Worm (Caenorhabditis elegans) whole organism, young adult: ENCODE measurements around the gene idpp-3.

Experiments used
- F49E8.2 ChIP-seq: sonication (generic microtip); optimal IDR thresholded peaks from 3 replicates; lab custom pipeline; 2017; ENCODE audit warnings: missing genetic modification characterization, mild to moderate bottlenecking, missing compliant biosample characterization, antibody characterized with exemption, moderate library complexity; ENCODE audit not compliant: insufficient read depth
- aptf-3 ChIP-seq: fragments of 200-800 bp; sonication (Bioruptor generic); IDR thresholded peaks from 2 replicates; pipeline ENCODE4 v1.3.6; 2022; ENCODE audit warnings: missing genetic modification characterization, missing compliant biosample characterization
- attf-5 ChIP-seq: fragments of 200-800 bp; sonication (Bioruptor generic); optimal IDR thresholded peaks from 2 replicates; lab custom pipeline; 2018; ENCODE audit warnings: mild to moderate bottlenecking, missing genetic modification characterization, missing compliant biosample characterization
- dpl-1 ChIP-seq: fragments of 150-350 bp; optimal IDR thresholded peaks from 2 replicates; lab custom pipeline; 2014; ENCODE audit warnings: missing biosample characterization, missing genetic modification reagents, missing genetic modification characterization
- fkh-3 ChIP-seq: sonication (generic microtip); optimal IDR thresholded peaks from 2 replicates; lab custom pipeline; 2016; ENCODE audit warnings: mild to moderate bottlenecking, missing genetic modification characterization, missing compliant biosample characterization
- lin-35 ChIP-seq, 3 experiments: fragments of 150-350 bp in 2 of 3; sonication (generic microtip) in 1 of 3; optimal IDR thresholded peaks; 2 replicates each; lab custom pipeline; 2014 to 2018; ENCODE audit warnings: missing biosample characterization in 3 of 3, missing genetic modification characterization in 3 of 3, missing genetic modification reagents in 3 of 3
- nhr-90 ChIP-seq: sonication (generic microtip); optimal IDR thresholded peaks from 2 replicates; lab custom pipeline; 2016; ENCODE audit warnings: missing genotype, mild to moderate bottlenecking, missing genetic modification characterization, missing compliant biosample characterization
- snpc-4 ChIP-seq, 5 experiments: fragments of 150-350 bp in 1 of 5; sonication (generic microtip) in 4 of 5; optimal IDR thresholded peaks; 2 replicates each; lab custom pipeline; 2014 to 2018; ENCODE audit warnings: missing genetic modification characterization in 5 of 5, missing biosample characterization in 3 of 5, antibody characterized with exemption in 2 of 5, mild to moderate bottlenecking in 2 of 5, missing compliant biosample characterization in 2 of 5, missing genotype in 2 of 5, moderate library complexity in 2 of 5, missing genetic modification reagents in 1 of 5
- tlf-1 ChIP-seq: fragments of 200-800 bp; sonication (Bioruptor generic); optimal IDR thresholded peaks from 2 replicates; lab custom pipeline; 2018; ENCODE audit warnings: mild to moderate bottlenecking, missing genetic modification characterization, missing compliant biosample characterization
- unc-62 ChIP-seq: fragments of 150-350 bp; optimal IDR thresholded peaks from 2 replicates; lab custom pipeline; 2014; ENCODE audit warnings: missing biosample characterization, missing genetic modification reagents, missing genetic modification characterization
- zim-3 ChIP-seq: sonication (generic microtip); optimal IDR thresholded peaks from 2 replicates; lab custom pipeline; 2017; ENCODE audit warnings: mild to moderate bottlenecking, missing genetic modification characterization, moderate library complexity, missing compliant biosample characterization
- ztf-6 ChIP-seq: fragments of 200-800 bp; sonication (Bioruptor generic); IDR thresholded peaks from 2 replicates; pipeline ENCODE4 v1.3.6; 2022; ENCODE audit warnings: missing genetic modification reagents, missing genetic modification characterization, missing compliant biosample characterization

ce11 chrX:14931443-14931842 is 29.9 kb downstream of the idpp-3 start:
- no peak for TF ChIP-seq tlf-1
- TF ChIP-seq ztf-6 (GFP tag; lab: Robert Waterston, UW), result no peak
- TF ChIP-seq unc-62, result no peak
- peak; percentile 12 for TF ChIP-seq snpc-4 (GFP tag; optimal IDR thresholded peaks at IDR 0.05; lab: Kevin White, UChicago)
- TF ChIP-seq snpc-4 (tag; optimal IDR thresholded peaks at IDR 0.05; lab: Kevin White, UChicago), result peak in 2 of 4 experiments; percentile 77 to 88
- TF ChIP-seq lin-35 (GFP tag; optimal IDR thresholded peaks at IDR 0.05; lab: Kevin White, UChicago), result no peak
- TF ChIP-seq dpl-1 (GFP tag; lab: Kevin White, UChicago), result no peak
- TF ChIP-seq F49E8.2, result no peak
- TF ChIP-seq fkh-3 (tag; lab: Kevin White, UChicago), result no peak
- TF ChIP-seq attf-5 (GFP tag; lab: Kevin White, UChicago), result no peak
- TF ChIP-seq nhr-90 (tag; lab: Kevin White, UChicago), result no peak
- no peak for TF ChIP-seq zim-3
- no peak for TF ChIP-seq aptf-3 (GFP tag; lab: Robert Waterston, UW)
